Fruit fly (Drosophila melanogaster): ENCODE measurements around the gene betaggt-I.

Gene betaggt-I

dm6 chr2L:4971329-4971798 is 26.0 kb downstream of the betaggt-I start, which contains the start of gene CG14043 (continued):
- peak; percentile 36; the same call in 1 of the 2 replicates for TF ChIP-seq Dref (GFP tag; IDR thresholded peaks at IDR 0.05)
- TF ChIP-seq CG13424 (tag; optimal IDR thresholded peaks at IDR 0.05) = peak; percentile 42
- no peak for TF ChIP-seq Fer2 (tag; optimal IDR thresholded peaks at IDR 0.05)
- TF ChIP-seq CG12236 (GFP tag; optimal IDR thresholded peaks at IDR 0.05) = no peak
- TF ChIP-seq corto (GFP tag; optimal IDR thresholded peaks at IDR 0.05) = no peak
- no peak for TF ChIP-seq Hand (GFP tag; optimal IDR thresholded peaks at IDR 0.05)
- no peak for TF ChIP-seq Rx (GFP tag; IDR thresholded peaks at IDR 0.05)
- TF ChIP-seq pzg (GFP tag; optimal IDR thresholded peaks at IDR 0.05) = peak; percentile 94
- no peak for TF ChIP-seq pb (GFP tag; optimal IDR thresholded peaks at IDR 0.05)
- no peak for TF ChIP-seq h (optimal IDR thresholded peaks at IDR 0.05)
- peak; percentile 83 for TF ChIP-seq E2f2 (GFP tag; IDR thresholded peaks at IDR 0.05)
- TF ChIP-seq CG4424 (GFP tag; optimal IDR thresholded peaks at IDR 0.05) = peak; percentile 40
- peak; percentile 61 for TF ChIP-seq CG33213 (GFP tag; optimal IDR thresholded peaks at IDR 0.05)
- no peak for TF ChIP-seq CG8281 (tag; optimal IDR thresholded peaks at IDR 0.05)
- peak; percentile 78 for TF ChIP-seq CG3281 (GFP tag; optimal IDR thresholded peaks at IDR 0.05)
- TF ChIP-seq oc (tag; optimal IDR thresholded peaks at IDR 0.05) = no peak
- no peak for TF ChIP-seq Hey (tag; optimal IDR thresholded peaks at IDR 0.05)
- TF ChIP-seq pita (GFP tag; optimal IDR thresholded peaks at IDR 0.05) = peak; percentile 62
- peak; percentile 31 for TF ChIP-seq CG18262 (tag; optimal IDR thresholded peaks at IDR 0.05)
- peak; percentile 61 for TF ChIP-seq Ets65A (GFP tag)
- TF ChIP-seq CG10267 (tag; optimal IDR thresholded peaks at IDR 0.05) = peak; percentile 68
- peak; percentile 1 for TF ChIP-seq CG8290 (GFP tag; optimal IDR thresholded peaks at IDR 0.05)
- no peak for TF ChIP-seq CG8290 (tag; optimal IDR thresholded peaks at IDR 0.05)
- peak; percentile 0 for TF ChIP-seq CG3995 (GFP tag; optimal IDR thresholded peaks at IDR 0.05)
- peak; percentile 7 for TF ChIP-seq CG15696 (tag; optimal IDR thresholded peaks at IDR 0.05)
- TF ChIP-seq CG17361 (GFP tag; IDR thresholded peaks at IDR 0.05) = peak; percentile 8; the same call in 1 of the 3 replicates
- peak; percentile 22 for TF ChIP-seq pum (GFP tag; optimal IDR thresholded peaks at IDR 0.05)
- no peak for TF ChIP-seq sr (GFP tag; IDR thresholded peaks at IDR 0.05)
- peak; percentile 40 for TF ChIP-seq jumu (GFP tag; optimal IDR thresholded peaks at IDR 0.05)
- TF ChIP-seq unc-4 (GFP tag; IDR thresholded peaks at IDR 0.05; ENCODE audit: partially characterized antibody) = peak; percentile 42; the same call in 1 of the 2 replicates
- peak; percentile 17 for TF ChIP-seq Chrac-16 (GFP tag; optimal IDR thresholded peaks at IDR 0.05)
- peak; percentile 70 for TF ChIP-seq CG15514 (GFP tag; optimal IDR thresholded peaks at IDR 0.05)
- TF ChIP-seq phol (tag; optimal IDR thresholded peaks at IDR 0.05) = peak; percentile 72
- no peak for TF ChIP-seq CG7839 (tag; optimal IDR thresholded peaks at IDR 0.05)
- TF ChIP-seq CG8388 (GFP tag; optimal IDR thresholded peaks at IDR 0.05) = no peak
- TF ChIP-seq CG2116 (GFP tag; optimal IDR thresholded peaks at IDR 0.05) = peak; percentile 55
- TF ChIP-seq CG15479 (GFP tag; optimal IDR thresholded peaks at IDR 0.05) = peak; percentile 2
- TF ChIP-seq Dek (tag; optimal IDR thresholded peaks at IDR 0.05) = peak; percentile 53
- TF ChIP-seq CG17829 (tag; optimal IDR thresholded peaks at IDR 0.05) = peak; percentile 51
- TF ChIP-seq CG14710 (tag; optimal IDR thresholded peaks at IDR 0.05) = peak; percentile 86
- TF ChIP-seq E2f1 (GFP tag; IDR thresholded peaks at IDR 0.05) = no peak
- TF ChIP-seq CG2712 (tag; optimal IDR thresholded peaks at IDR 0.05) = peak; percentile 69
- peak; percentile 48 for TF ChIP-seq CG30403 (GFP tag; optimal IDR thresholded peaks at IDR 0.05)
- TF ChIP-seq CG17186 (GFP tag; optimal IDR thresholded peaks at IDR 0.05) = peak; percentile 62
- TF ChIP-seq jing (GFP tag; optimal IDR thresholded peaks at IDR 0.05) = no peak
- TF ChIP-seq Mes4 (GFP tag; optimal IDR thresholded peaks at IDR 0.05) = no peak
- TF ChIP-seq CG9727 (GFP tag; optimal IDR thresholded peaks at IDR 0.05) = peak; percentile 14
- peak; percentile 4 for TF ChIP-seq gro (GFP tag; optimal IDR thresholded peaks at IDR 0.05)
- TF ChIP-seq Hmx (GFP tag; optimal IDR thresholded peaks at IDR 0.05) = no peak
- TF ChIP-seq CG12659 (GFP tag; optimal IDR thresholded peaks at IDR 0.05) = peak; percentile 91
- TF ChIP-seq CG14050 (GFP tag; IDR thresholded peaks at IDR 0.05) = no peak

All from whole organism, embryonic.